Worm (Caenorhabditis elegans) whole organism, midembryonic: ENCODE results near the gene msp-59.

Source experiments
- klf-2 ChIP-seq: fragments of 200-800 bp; sonication (Bioruptor generic); conservative IDR thresholded peaks from 2 replicates; pipeline ENCODE4 v1.3.6; 2022; ENCODE audit warnings: missing genetic modification reagents, missing genetic modification characterization, missing compliant biosample characterization
- med-1 ChIP-seq: sonication (generic microtip); optimal IDR thresholded peaks from 2 replicates; lab custom pipeline; 2017; ENCODE audit warnings: missing genetic modification characterization, mild to moderate bottlenecking, missing compliant biosample characterization, antibody characterized with exemption, missing genetic modification reagents; ENCODE audit not compliant: insufficient read depth
- tab-1 ChIP-seq: fragments of 200-800 bp; sonication (Bioruptor generic); IDR thresholded peaks from 2 replicates; pipeline ENCODE4 v1.3.6; 2022; ENCODE audit warnings: missing genetic modification characterization, missing compliant biosample characterization
- ztf-23 ChIP-seq: fragments of 200-800 bp; sonication (Bioruptor generic); IDR thresholded peaks from 2 replicates; pipeline ENCODE4 v1.3.6; 2022; ENCODE audit warnings: missing genetic modification reagents, missing genetic modification characterization, missing compliant biosample characterization
- ztf-29 ChIP-seq: fragments of 200-800 bp; sonication (Bioruptor generic); IDR thresholded peaks from 2 replicates; pipeline ENCODE4 v1.3.6; 2022; ENCODE audit warnings: missing genetic modification reagents, missing genetic modification characterization, missing compliant biosample characterization

ce11 chrIV:5360533-5360932 is 47.6 kb upstream of the msp-59 start, which contains the start of gene F41H10.5:
- TF ChIP-seq klf-2, result no peak
- no peak for TF ChIP-seq med-1 (GFP tag; lab: Kevin White, UChicago)
- no peak for TF ChIP-seq ztf-23 (GFP tag; lab: Robert Waterston, UW)
- no peak for TF ChIP-seq tab-1 (GFP tag; lab: Robert Waterston, UW)
- TF ChIP-seq ztf-29 (GFP tag; lab: Robert Waterston, UW), result no peak
